Worm (Caenorhabditis elegans) whole organism, L2 larva: ENCODE results near the gene T08A9.13.

Source experiments
- R02D3.7 ChIP-seq: fragments of 150-350 bp; optimal IDR thresholded peaks from 2 replicates; lab custom pipeline; 2014; ENCODE audit warnings: missing biosample characterization, missing genetic modification characterization
- fos-1 ChIP-seq: fragments of 150-350 bp; optimal IDR thresholded peaks from 2 replicates; lab custom pipeline; 2014; ENCODE audit warnings: missing biosample characterization, missing genetic modification characterization
- lin-13 ChIP-seq: fragments of 150-350 bp; optimal IDR thresholded peaks from 2 replicates; lab custom pipeline; 2014; ENCODE audit warnings: missing biosample characterization, missing genetic modification reagents, missing genetic modification characterization
- mdl-1 ChIP-seq, 2 experiments: fragments of 150-350 bp in 1 of 2; sonication (generic microtip) in 1 of 2; optimal IDR thresholded peaks; 2 replicates each; lab custom pipeline; 2017; ENCODE audit warnings: missing biosample characterization in 2 of 2, missing genetic modification characterization in 2 of 2
- nhr-12 ChIP-seq: fragments of 150-350 bp; optimal IDR thresholded peaks from 2 replicates; lab custom pipeline; 2014; ENCODE audit warnings: missing biosample characterization, missing genetic modification characterization
- nhr-25 ChIP-seq: fragments of 150-350 bp; sonication (generic microtip); optimal IDR thresholded peaks from 3 replicates; lab custom pipeline; 2014; ENCODE audit warnings: missing biosample characterization, missing genetic modification characterization
- nhr-77 ChIP-seq: fragments of 150-350 bp; optimal IDR thresholded peaks from 2 replicates; lab custom pipeline; 2014; ENCODE audit warnings: missing biosample characterization, missing genetic modification characterization
- unc-39 ChIP-seq: fragments of 150-350 bp; optimal IDR thresholded peaks from 2 replicates; lab custom pipeline; 2014; ENCODE audit warnings: missing biosample characterization, missing genetic modification characterization
- unc-55 ChIP-seq: fragments of 150-350 bp; sonication (generic microtip); optimal IDR thresholded peaks from 3 replicates; lab custom pipeline; 2014; ENCODE audit warnings: missing biosample characterization, missing genetic modification reagents, missing genetic modification characterization
- zag-1 ChIP-seq: fragments of 150-350 bp; optimal IDR thresholded peaks from 2 replicates; lab custom pipeline; 2014; ENCODE audit warnings: missing biosample characterization, missing genetic modification characterization

- TF ChIP-seq unc-39: no peak
- TF ChIP-seq unc-55: peak; percentile 31
- peak; percentile 6 for TF ChIP-seq nhr-25 (tag; lab: Kevin White, UChicago)
- no peak for TF ChIP-seq fos-1 (tag; lab: Kevin White, UChicago)
- no peak for TF ChIP-seq nhr-77
- no peak for TF ChIP-seq lin-13 (GFP tag; lab: Kevin White, UChicago)
- no peak for TF ChIP-seq zag-1 (tag; lab: Kevin White, UChicago)
- no peak for TF ChIP-seq nhr-12
- TF ChIP-seq mdl-1 (tag; optimal IDR thresholded peaks at IDR 0.05; lab: Kevin White, UChicago): no peak
- TF ChIP-seq R02D3.7 (tag; lab: Kevin White, UChicago): no peak
Measured at ce11 chrX:7340394-7340793, 18.2 kb upstream of the T08A9.13 start.
